Fruit fly (Drosophila melanogaster): Measurements from ENCODE around the gene CG10077.
A peak's percentile ranks its signal among the peaks of the same experiment; 100 is the strongest.

CG10077 gene

DNA sequence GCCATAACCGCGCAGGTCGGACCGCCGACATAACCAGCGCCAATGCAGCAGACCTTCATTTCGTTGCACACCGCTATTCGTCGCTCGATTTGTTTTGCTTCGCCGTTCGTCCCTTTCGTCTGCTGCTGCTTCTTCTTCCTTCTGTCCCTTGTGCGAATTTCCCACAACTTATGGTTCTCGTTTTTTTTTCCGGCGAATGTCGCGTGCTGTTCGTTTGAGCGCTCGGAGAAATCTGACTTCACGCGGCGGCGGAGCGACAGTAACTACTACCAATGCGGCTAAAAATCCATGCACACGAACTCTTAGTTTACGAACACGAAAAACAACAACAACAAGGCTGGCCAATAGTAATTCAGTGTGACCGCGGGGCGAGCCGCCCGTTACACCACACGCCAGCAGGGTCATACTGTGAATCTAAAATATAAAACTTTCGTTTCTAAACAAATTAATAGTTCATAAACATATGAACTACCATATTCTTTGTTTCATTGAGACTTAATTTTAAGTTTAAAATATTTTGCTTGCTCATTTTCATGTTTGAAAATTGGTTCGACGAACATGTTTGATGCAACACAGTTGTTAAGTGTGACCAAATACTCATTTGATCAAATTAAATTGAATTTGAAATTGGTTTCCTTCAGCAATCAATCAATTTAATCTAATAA is 8.9 kb upstream of the CG10077 start, which contains the start of gene sgl (continued):
- TF ChIP-seq pros (GFP tag; optimal IDR thresholded peaks at IDR 0.05), result peak; percentile 15
- TF ChIP-seq CG11723 (GFP tag; optimal IDR thresholded peaks at IDR 0.05), result peak; percentile 43
- no peak for TF ChIP-seq Spps (tag; optimal IDR thresholded peaks at IDR 0.05)
- peak; percentile 48 for TF ChIP-seq CG9932 (GFP tag; IDR thresholded peaks at IDR 0.05)
- no peak for TF ChIP-seq CG31224 (GFP tag; IDR thresholded peaks at IDR 0.05)
- TF ChIP-seq ATbp (GFP tag; optimal IDR thresholded peaks at IDR 0.05), result peak; percentile 5
- peak; percentile 48; the same call in 1 of the 2 replicates for TF ChIP-seq unc-4 (GFP tag; IDR thresholded peaks at IDR 0.05; ENCODE audit: partially characterized antibody)
- TF ChIP-seq wor (GFP tag; IDR thresholded peaks at IDR 0.05), result no peak
- TF ChIP-seq zen2 (GFP tag; IDR thresholded peaks at IDR 0.05; ENCODE audit: partially characterized antibody), result no peak
- no peak for TF ChIP-seq da (GFP tag; optimal IDR thresholded peaks at IDR 0.05)
- TF ChIP-seq Usf (GFP tag; optimal IDR thresholded peaks at IDR 0.05), result no peak
- TF ChIP-seq CG6791 (GFP tag; IDR thresholded peaks at IDR 0.05; ENCODE audit: partially characterized antibody), result peak; percentile 68; the same call in 1 of the 3 replicates
- peak; percentile 38 for TF ChIP-seq pb (GFP tag; optimal IDR thresholded peaks at IDR 0.05)
- TF ChIP-seq Mes4 (GFP tag; optimal IDR thresholded peaks at IDR 0.05), result no peak
- TF ChIP-seq dan (GFP tag; IDR thresholded peaks at IDR 0.05), result no peak
- no peak for TF ChIP-seq CG2202 (tag; optimal IDR thresholded peaks at IDR 0.05)
- TF ChIP-seq psq (GFP tag; optimal IDR thresholded peaks at IDR 0.05), result peak; percentile 97
- peak; percentile 50 for TF ChIP-seq CG6683 (GFP tag; optimal IDR thresholded peaks at IDR 0.05)
- TF ChIP-seq D19A (tag; optimal IDR thresholded peaks at IDR 0.05), result peak; percentile 11
- no peak for TF ChIP-seq Lpt (GFP tag; optimal IDR thresholded peaks at IDR 0.05)
- TF ChIP-seq HmgD (GFP tag; optimal IDR thresholded peaks at IDR 0.05), result peak; percentile 73
- peak; percentile 81 for TF ChIP-seq Hmr (GFP tag; optimal IDR thresholded peaks at IDR 0.05)
- TF ChIP-seq nerfin-1 (tag; optimal IDR thresholded peaks at IDR 0.05), result peak; percentile 78
- TF ChIP-seq CG5180 (GFP tag; optimal IDR thresholded peaks at IDR 0.05), result peak; percentile 100
- TF ChIP-seq CG16813 (GFP tag; IDR thresholded peaks at IDR 0.05; ENCODE audit: partially characterized antibody), result 0 out of 3 replicates have a peak, but pooled peaks have one; percentile 25
- TF ChIP-seq usp (GFP tag; optimal IDR thresholded peaks at IDR 0.05), result no peak
- no peak for TF ChIP-seq vfl (GFP tag; optimal IDR thresholded peaks at IDR 0.05)
- TF ChIP-seq zfh2 (GFP tag; optimal IDR thresholded peaks at IDR 0.05), result no peak
- no peak for TF ChIP-seq Lim3 (GFP tag; IDR thresholded peaks at IDR 0.05)
- peak; percentile 7; the same call in 1 of the 2 replicates for TF ChIP-seq seq (GFP tag; IDR thresholded peaks at IDR 0.05)
- TF ChIP-seq ttk (GFP tag; IDR thresholded peaks at IDR 0.05), result no peak
- no peak for TF ChIP-seq lab (GFP tag; optimal IDR thresholded peaks at IDR 0.05)
- no peak; the same call in 1 of the 2 replicates for TF ChIP-seq tna (GFP tag; IDR thresholded peaks at IDR 0.05; ENCODE audit: partially characterized antibody)
- 0 out of 3 replicates have a peak, but pooled peaks have one; percentile 7 for TF ChIP-seq CG2199 (GFP tag; IDR thresholded peaks at IDR 0.05)
- peak; percentile 52 for TF ChIP-seq Elba2 (GFP tag; optimal IDR thresholded peaks at IDR 0.05)
- peak in 1 of 2 experiments; percentile 4 for TF ChIP-seq Eip74EF (GFP tag; optimal IDR thresholded peaks at IDR 0.05)
- TF ChIP-seq Dbx (GFP tag; IDR thresholded peaks at IDR 0.05), result peak; percentile 68; the same call in 1 of the 3 replicates
- TF ChIP-seq CG17186 (GFP tag; optimal IDR thresholded peaks at IDR 0.05), result no peak
- peak; percentile 21 for TF ChIP-seq NK7.1 (GFP tag; optimal IDR thresholded peaks at IDR 0.05)
- no peak for TF ChIP-seq croc (GFP tag; conservative IDR thresholded peaks at IDR 0.05)
- TF ChIP-seq stwl (tag; optimal IDR thresholded peaks at IDR 0.05), result peak; percentile 99
- TF ChIP-seq CG1233 (GFP tag; optimal IDR thresholded peaks at IDR 0.05), result peak; percentile 39
- TF ChIP-seq ems (GFP tag; optimal IDR thresholded peaks at IDR 0.05), result no peak
- TF ChIP-seq lbe (GFP tag; optimal IDR thresholded peaks at IDR 0.05), result no peak
- TF ChIP-seq CG18011 (GFP tag; optimal IDR thresholded peaks at IDR 0.05), result no peak
- TF ChIP-seq Dll (GFP tag; IDR thresholded peaks at IDR 0.05; ENCODE audit: partially characterized antibody), result peak; percentile 60; the same call in 2 of the 4 replicates
- no peak for TF ChIP-seq cato (GFP tag; optimal IDR thresholded peaks at IDR 0.05; ENCODE audit: borderline replicate concordance)
- TF ChIP-seq CG3838 (GFP tag; optimal IDR thresholded peaks at IDR 0.05), result peak; percentile 7
- no peak for TF ChIP-seq sisA (GFP tag; IDR thresholded peaks at IDR 0.05)

Measured in whole organism, embryonic.